Worm (Caenorhabditis elegans) whole organism, young adult: ENCODE data around the gene pcn-1.

ENCODE experiments used
- B0019.2 ChIP-seq: fragments of 200-800 bp; sonication (Bioruptor generic); conservative IDR thresholded peaks from 2 replicates; pipeline ENCODE4 v1.3.6; 2022; ENCODE audit warnings: missing genetic modification reagents, missing genetic modification characterization, missing compliant biosample characterization
- C06A6.2 ChIP-seq: fragments of 200-800 bp; sonication (Bioruptor generic); conservative IDR thresholded peaks from 2 replicates; pipeline ENCODE4 v1.3.6; 2022; ENCODE audit warnings: missing genetic modification characterization, missing compliant biosample characterization
- C17E4.6 ChIP-seq: fragments of 200-800 bp; sonication (Bioruptor generic); IDR thresholded peaks from 2 replicates; pipeline ENCODE4 v1.3.6; 2022; ENCODE audit warnings: missing genetic modification reagents, missing genetic modification characterization, missing compliant biosample characterization
- D2030.7 ChIP-seq: fragments of 200-800 bp; sonication (Bioruptor generic); IDR thresholded peaks from 2 replicates; pipeline ENCODE4 v1.3.6; 2022; ENCODE audit warnings: missing genetic modification reagents, missing genetic modification characterization, missing compliant biosample characterization
- F23B12.7 ChIP-seq: sonication (generic microtip); optimal IDR thresholded peaks from 2 replicates; lab custom pipeline; 2017; ENCODE audit warnings: missing genetic modification characterization, mild to moderate bottlenecking, missing compliant biosample characterization, antibody characterized with exemption, moderate library complexity; ENCODE audit not compliant: insufficient read depth
- F57A8.1 ChIP-seq: fragments of 200-800 bp; sonication (Bioruptor generic); optimal IDR thresholded peaks from 2 replicates; lab custom pipeline; 2018; ENCODE audit warnings: mild to moderate bottlenecking, missing genetic modification characterization, moderate library complexity, missing compliant biosample characterization
- F57C9.4 ChIP-seq: sonication (generic microtip); optimal IDR thresholded peaks from 2 replicates; lab custom pipeline; 2017; ENCODE audit warnings: mild to moderate bottlenecking, missing genetic modification characterization, missing compliant biosample characterization
- T26A5.8 ChIP-seq: sonication (generic microtip); optimal IDR thresholded peaks from 2 replicates; lab custom pipeline; 2016; ENCODE audit warnings: missing genetic modification characterization, missing compliant biosample characterization
- Y67H2A.10 ChIP-seq: fragments of 200-800 bp; sonication (Bioruptor generic); conservative IDR thresholded peaks from 2 replicates; pipeline ENCODE4 v1.3.6; 2022; ENCODE audit warnings: missing genetic modification reagents, missing genetic modification characterization, missing compliant biosample characterization
- akir-1 ChIP-seq: fragments of 200-800 bp; sonication (Bioruptor generic); optimal IDR thresholded peaks from 2 replicates; lab custom pipeline; 2018; ENCODE audit warnings: mild to moderate bottlenecking, missing genetic modification characterization, moderate library complexity, missing compliant biosample characterization
- athp-1 ChIP-seq: sonication (generic microtip); optimal IDR thresholded peaks from 2 replicates; lab custom pipeline; 2017; ENCODE audit warnings: mild to moderate bottlenecking, missing genetic modification characterization, missing compliant biosample characterization
- attf-5 ChIP-seq: fragments of 200-800 bp; sonication (Bioruptor generic); optimal IDR thresholded peaks from 2 replicates; lab custom pipeline; 2018; ENCODE audit warnings: mild to moderate bottlenecking, missing genetic modification characterization, missing compliant biosample characterization
- bed-1 ChIP-seq: fragments of 200-800 bp; sonication (Bioruptor generic); IDR thresholded peaks from 2 replicates; pipeline ENCODE4 v1.3.6; 2022; ENCODE audit warnings: missing genetic modification reagents, missing genetic modification characterization, missing compliant biosample characterization
- bed-2 ChIP-seq: fragments of 200-800 bp; sonication (Bioruptor generic); IDR thresholded peaks from 2 replicates; pipeline ENCODE4 v1.3.6; 2022; ENCODE audit warnings: missing genetic modification reagents, missing genetic modification characterization, missing compliant biosample characterization
- ccch-3 ChIP-seq: fragments of 200-800 bp; sonication (Bioruptor generic); optimal IDR thresholded peaks from 2 replicates; lab custom pipeline; 2018; ENCODE audit warnings: mild to moderate bottlenecking, missing genetic modification characterization, missing compliant biosample characterization
- cebp-2 ChIP-seq: fragments of 200-800 bp; sonication (Bioruptor generic); IDR thresholded peaks from 2 replicates; pipeline ENCODE4 v1.3.6; 2022; ENCODE audit warnings: missing genetic modification characterization, missing compliant biosample characterization
- ceh-100 ChIP-seq: fragments of 200-800 bp; sonication (Bioruptor generic); IDR thresholded peaks from 2 replicates; pipeline ENCODE4 v1.3.6; 2022; ENCODE audit warnings: missing genetic modification reagents, missing genetic modification characterization, missing compliant biosample characterization
- ceh-40 ChIP-seq: fragments of 200-800 bp; sonication (Bioruptor generic); IDR thresholded peaks from 2 replicates; pipeline ENCODE4 v1.3.6; 2022; ENCODE audit warnings: missing genetic modification characterization, missing compliant biosample characterization
- ceh-91 ChIP-seq: fragments of 200-800 bp; sonication (Bioruptor generic); IDR thresholded peaks from 2 replicates; pipeline ENCODE4 v1.3.6; 2022; ENCODE audit warnings: missing genetic modification reagents, missing genetic modification characterization, missing compliant biosample characterization
- chd-7 ChIP-seq: sonication (generic microtip); optimal IDR thresholded peaks from 2 replicates; lab custom pipeline; 2016; ENCODE audit warnings: mild to moderate bottlenecking, missing genetic modification characterization, moderate library complexity, missing compliant biosample characterization
- die-1 ChIP-seq: sonication (generic microtip); optimal IDR thresholded peaks from 2 replicates; lab custom pipeline; 2016; ENCODE audit warnings: missing genotype, mild to moderate bottlenecking, missing genetic modification characterization, missing compliant biosample characterization
- efl-1 ChIP-seq: fragments of 150-350 bp; optimal IDR thresholded peaks from 2 replicates; lab custom pipeline; 2014; ENCODE audit warnings: missing biosample characterization, missing genetic modification reagents, missing genetic modification characterization
- egrh-3 ChIP-seq: fragments of 200-800 bp; sonication (Bioruptor generic); IDR thresholded peaks from 2 replicates; pipeline ENCODE4 v1.3.6; 2022; ENCODE audit warnings: missing genetic modification reagents, missing genetic modification characterization, missing compliant biosample characterization
- ets-4 ChIP-seq: fragments of 200-800 bp; sonication (Bioruptor generic); optimal IDR thresholded peaks from 2 replicates; lab custom pipeline; 2018; ENCODE audit warnings: mild to moderate bottlenecking, missing genetic modification characterization, missing compliant biosample characterization
- fkh-3 ChIP-seq: sonication (generic microtip); optimal IDR thresholded peaks from 2 replicates; lab custom pipeline; 2016; ENCODE audit warnings: mild to moderate bottlenecking, missing genetic modification characterization, missing compliant biosample characterization
- gei-17 ChIP-seq: fragments of 200-800 bp; sonication (Bioruptor generic); optimal IDR thresholded peaks from 2 replicates; lab custom pipeline; 2018; ENCODE audit warnings: mild to moderate bottlenecking, missing genetic modification characterization, missing compliant biosample characterization
- lin-26 ChIP-seq: fragments of 200-800 bp; sonication (Bioruptor generic); IDR thresholded peaks from 2 replicates; pipeline ENCODE4 v1.3.6; 2022; ENCODE audit warnings: missing genetic modification reagents, missing genetic modification characterization, missing compliant biosample characterization
- lin-35 ChIP-seq, 3 experiments: fragments of 150-350 bp in 2 of 3; sonication (generic microtip) in 1 of 3; optimal IDR thresholded peaks; 2 replicates each; lab custom pipeline; 2014 to 2018; ENCODE audit warnings: missing biosample characterization in 3 of 3, missing genetic modification characterization in 3 of 3, missing genetic modification reagents in 3 of 3
- lin-54 ChIP-seq: fragments of 200-800 bp; sonication (Bioruptor generic); optimal IDR thresholded peaks from 2 replicates; lab custom pipeline; 2018; ENCODE audit warnings: mild to moderate bottlenecking, missing genetic modification characterization, missing compliant biosample characterization
- lsy-27 ChIP-seq: sonication (generic microtip); optimal IDR thresholded peaks from 2 replicates; lab custom pipeline; 2017; ENCODE audit warnings: missing genetic modification characterization, mild to moderate bottlenecking, missing compliant biosample characterization, antibody characterized with exemption, missing genotype, borderline replicate concordance; ENCODE audit not compliant: insufficient read depth
- madf-6 ChIP-seq: fragments of 200-800 bp; sonication (Bioruptor generic); IDR thresholded peaks from 2 replicates; pipeline ENCODE4 v1.3.6; 2022; ENCODE audit warnings: missing genetic modification reagents, missing genetic modification characterization, missing compliant biosample characterization
- mel-28 ChIP-seq: sonication (generic microtip); optimal IDR thresholded peaks from 2 replicates; lab custom pipeline; 2016; ENCODE audit warnings: borderline replicate concordance, mild to moderate bottlenecking, missing genetic modification characterization, missing compliant biosample characterization
- nfyb-1 ChIP-seq: fragments of 200-800 bp; sonication (Bioruptor generic); IDR thresholded peaks from 2 replicates; pipeline ENCODE4 v1.3.6; 2022; ENCODE audit warnings: missing genetic modification reagents, missing genetic modification characterization, missing compliant biosample characterization
- nhr-120 ChIP-seq: fragments of 200-800 bp; sonication (Bioruptor generic); IDR thresholded peaks from 2 replicates; pipeline ENCODE4 v1.3.6; 2022; ENCODE audit warnings: missing genetic modification characterization, missing compliant biosample characterization
- nhr-90 ChIP-seq: sonication (generic microtip); optimal IDR thresholded peaks from 2 replicates; lab custom pipeline; 2016; ENCODE audit warnings: missing genotype, mild to moderate bottlenecking, missing genetic modification characterization, missing compliant biosample characterization
- pbrm-1 ChIP-seq: fragments of 200-800 bp; sonication (Bioruptor generic); IDR thresholded peaks from 2 replicates; pipeline ENCODE4 v1.3.6; 2022; ENCODE audit warnings: missing genetic modification reagents, missing genetic modification characterization, missing compliant biosample characterization
- rcor-1 ChIP-seq: fragments of 200-800 bp; sonication (Bioruptor generic); IDR thresholded peaks from 2 replicates; pipeline ENCODE4 v1.3.6; 2022; ENCODE audit warnings: missing genetic modification reagents, missing genetic modification characterization, missing compliant biosample characterization
- snpc-1.1 ChIP-seq: sonication (generic microtip); optimal IDR thresholded peaks from 2 replicates; lab custom pipeline; 2017; ENCODE audit warnings: missing genetic modification characterization, mild to moderate bottlenecking, missing compliant biosample characterization, antibody characterized with exemption, moderate library complexity, missing genotype, missing genetic modification reagents; ENCODE audit not compliant: insufficient read depth
- sptf-2 ChIP-seq: fragments of 200-800 bp; sonication (Bioruptor generic); optimal IDR thresholded peaks from 2 replicates; lab custom pipeline; 2018; ENCODE audit warnings: mild to moderate bottlenecking, missing genetic modification characterization, missing compliant biosample characterization
- tbx-9 ChIP-seq: sonication (generic microtip); optimal IDR thresholded peaks from 2 replicates; lab custom pipeline; 2016; ENCODE audit warnings: borderline replicate concordance, missing genetic modification characterization, inconsistent platforms, missing compliant biosample characterization
- tlf-1 ChIP-seq: fragments of 200-800 bp; sonication (Bioruptor generic); optimal IDR thresholded peaks from 2 replicates; lab custom pipeline; 2018; ENCODE audit warnings: mild to moderate bottlenecking, missing genetic modification characterization, missing compliant biosample characterization
- zfh-2 ChIP-seq: fragments of 200-800 bp; sonication (Bioruptor generic); conservative IDR thresholded peaks from 2 replicates; pipeline ENCODE4 v1.3.6; 2022; ENCODE audit warnings: missing genetic modification reagents, missing genetic modification characterization, missing compliant biosample characterization
- ztf-22 ChIP-seq: fragments of 200-800 bp; sonication (Bioruptor generic); optimal IDR thresholded peaks from 2 replicates; lab custom pipeline; 2018; ENCODE audit warnings: mild to moderate bottlenecking, missing genetic modification characterization, moderate library complexity, missing compliant biosample characterization
- ztf-28 ChIP-seq: fragments of 200-800 bp; sonication (Bioruptor generic); IDR thresholded peaks from 2 replicates; pipeline ENCODE4 v1.3.6; 2022; ENCODE audit warnings: missing genetic modification reagents, missing genetic modification characterization, missing compliant biosample characterization
- ztf-3 ChIP-seq: fragments of 200-800 bp; sonication (Bioruptor generic); optimal IDR thresholded peaks from 2 replicates; lab custom pipeline; 2018; ENCODE audit warnings: mild to moderate bottlenecking, missing genetic modification characterization, missing compliant biosample characterization

Gene pcn-1

DNA sequence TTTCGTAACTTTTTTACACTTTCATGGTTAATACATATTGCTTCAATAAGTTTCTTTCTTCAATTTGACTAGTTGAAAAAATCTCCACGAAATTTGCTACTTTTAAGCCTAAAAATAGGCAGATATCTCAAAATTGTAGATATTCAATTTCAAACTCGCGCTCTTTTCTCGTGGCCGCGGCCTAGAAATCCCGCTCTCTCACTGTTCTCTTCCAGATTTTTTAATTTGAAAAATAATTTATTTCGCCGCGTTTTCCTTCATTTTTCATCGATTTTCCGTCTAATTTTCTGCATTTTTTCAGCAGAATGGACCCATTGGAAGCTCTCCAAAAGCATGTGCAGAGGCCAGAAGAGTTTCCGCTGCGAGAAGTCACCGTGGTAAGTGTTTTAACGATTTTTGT, 7.0 kb downstream of the pcn-1 start, which contains the start of gene cdc-73 (continued):
- peak in 1 of 3 experiments; percentile 60 for TF ChIP-seq lin-35 (GFP tag; optimal IDR thresholded peaks at IDR 0.05; lab: Kevin White, UChicago)
- TF ChIP-seq T26A5.8 (tag; lab: Kevin White, UChicago), result no peak
- peak; percentile 91 for TF ChIP-seq lin-54
- TF ChIP-seq B0019.2, result no peak
- no peak for TF ChIP-seq die-1 (tag; lab: Kevin White, UChicago)
- peak; percentile 71 for TF ChIP-seq efl-1 (GFP tag; lab: Kevin White, UChicago)
- TF ChIP-seq F23B12.7, result no peak
- TF ChIP-seq akir-1 (GFP tag; lab: Kevin White, UChicago), result no peak
- no peak for TF ChIP-seq tlf-1 (GFP tag; lab: Kevin White, UChicago)
- TF ChIP-seq D2030.7 (GFP tag; lab: Robert Waterston, UW), result no peak
- no peak for TF ChIP-seq egrh-3 (GFP tag; lab: Robert Waterston, UW)
- no peak for TF ChIP-seq zfh-2 (GFP tag; lab: Robert Waterston, UW)
- TF ChIP-seq F57C9.4 (tag; lab: Kevin White, UChicago), result no peak
- TF ChIP-seq ztf-22 (GFP tag; lab: Kevin White, UChicago), result no peak
- TF ChIP-seq bed-2 (GFP tag; lab: Robert Waterston, UW), result no peak
- TF ChIP-seq F57A8.1, result no peak
- no peak for TF ChIP-seq gei-17 (GFP tag; lab: Kevin White, UChicago)
- no peak for TF ChIP-seq sptf-2 (GFP tag; lab: Kevin White, UChicago)

DNA sequence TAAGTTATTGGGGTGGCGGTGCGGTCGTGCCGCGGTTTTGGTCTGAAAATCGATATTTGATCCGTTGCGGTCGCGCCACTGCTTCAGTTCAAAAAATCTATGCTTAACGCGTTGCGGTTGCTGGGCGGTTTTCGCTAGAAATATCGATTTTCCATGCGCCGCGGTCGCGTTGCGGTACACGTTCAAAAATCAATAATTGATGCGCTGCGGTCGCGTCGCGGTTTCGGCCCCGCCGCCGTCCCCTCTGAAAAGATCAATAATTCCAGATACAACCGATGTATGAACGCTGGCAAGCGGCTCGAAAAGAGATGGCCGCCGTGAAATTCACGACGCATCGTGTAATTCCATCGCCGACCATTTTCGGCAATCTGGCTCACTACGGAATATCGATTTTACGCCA, 8.2 kb downstream of the pcn-1 start:
- TF ChIP-seq ceh-100 (GFP tag; lab: Robert Waterston, UW), result no peak
- no peak for TF ChIP-seq snpc-1.1 (tag; lab: Kevin White, UChicago)
- TF ChIP-seq tbx-9 (tag; lab: Kevin White, UChicago), result no peak
- peak; percentile 59 for TF ChIP-seq zfh-2 (GFP tag; lab: Robert Waterston, UW)
- TF ChIP-seq ceh-40 (GFP tag; lab: Robert Waterston, UW), result no peak
- no peak for TF ChIP-seq bed-1
- no peak for TF ChIP-seq F57A8.1
- no peak for TF ChIP-seq ceh-91
- TF ChIP-seq athp-1 (tag; lab: Kevin White, UChicago), result no peak

DNA sequence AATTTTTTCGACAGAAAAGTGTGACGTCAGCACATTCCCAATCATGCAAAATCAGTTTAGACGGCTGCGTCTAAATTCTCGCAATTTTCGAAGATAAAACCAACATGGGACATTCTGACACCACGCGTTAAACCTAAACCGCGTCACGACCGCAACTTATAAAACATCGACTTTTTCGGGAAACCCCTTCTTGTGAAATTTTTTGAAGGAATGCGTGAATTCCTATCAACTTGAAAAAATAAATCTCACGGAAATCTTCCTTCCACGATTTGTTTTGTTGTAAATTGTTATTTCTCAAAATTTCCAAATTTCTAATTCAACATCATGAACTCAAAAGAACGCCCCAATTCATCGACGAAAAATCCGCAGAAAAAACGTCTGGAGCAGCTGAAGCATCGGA, 9.3 kb downstream of the pcn-1 start, which contains the start of gene F35F11.2:
Gene F35F11.2 (plus strand): TSS at position 301 of the 400 bp plus-strand sequence.
- TF ChIP-seq tlf-1 (GFP tag; lab: Kevin White, UChicago) (no peak), efl-1 (GFP tag; lab: Kevin White, UChicago) (no peak), nhr-120 (no peak), pbrm-1 (GFP tag; lab: Robert Waterston, UW) (no peak), snpc-1.1 (tag; lab: Kevin White, UChicago) (no peak), mel-28 (tag; lab: Kevin White, UChicago) (no peak), nhr-90 (tag; lab: Kevin White, UChicago) (no peak), ztf-3 (no peak), nfyb-1 (GFP tag; lab: Robert Waterston, UW) (no peak)

DNA sequence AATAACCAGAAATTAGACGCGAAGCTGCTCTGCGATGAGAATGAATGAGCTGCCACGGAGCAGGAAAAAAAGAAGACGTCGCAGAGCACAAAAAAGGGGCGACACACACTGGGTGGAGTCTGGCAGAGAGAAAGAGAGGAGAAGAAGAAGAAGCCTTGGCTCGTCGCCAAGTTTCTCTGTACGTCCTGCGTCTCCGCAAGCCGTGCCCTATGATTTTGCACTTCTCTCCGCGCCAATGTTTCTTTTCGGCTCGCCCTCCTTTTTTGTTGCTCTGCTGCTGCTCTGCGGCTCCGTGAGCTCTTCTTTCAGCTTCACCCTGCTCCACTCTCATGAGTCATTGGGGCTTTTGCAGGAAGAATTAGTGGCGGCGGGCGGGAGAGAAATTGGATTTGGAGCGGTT, 14.4 kb downstream of the pcn-1 start, which contains the start of gene hlh-30:
Gene hlh-30 (minus strand): TSS at position 69 of the 400 bp plus-strand sequence.
- TF ChIP-seq fkh-3 (no peak), ccch-3 (no peak), lin-26 (GFP tag; lab: Robert Waterston, UW) (no peak), lin-35 (GFP tag; optimal IDR thresholded peaks at IDR 0.05; lab: Kevin White, UChicago) (peak in 1 of 3 experiments; percentile 56), attf-5 (GFP tag; lab: Kevin White, UChicago) (peak; percentile 36), lsy-27 (no peak), madf-6 (no peak), cebp-2 (no peak), Y67H2A.10 (GFP tag; lab: Robert Waterston, UW) (no peak), C06A6.2 (GFP tag; lab: Robert Waterston, UW) (no peak), chd-7 (tag; lab: Kevin White, UChicago) (peak; percentile 27), ets-4 (GFP tag; lab: Kevin White, UChicago) (no peak), C17E4.6 (GFP tag; lab: Robert Waterston, UW) (no peak), rcor-1 (no peak), ztf-28 (GFP tag; lab: Robert Waterston, UW) (no peak)
